Fruit fly (Drosophila melanogaster): Measurements from ENCODE around the gene FMRFaR.

FMRFaR gene

DNA sequence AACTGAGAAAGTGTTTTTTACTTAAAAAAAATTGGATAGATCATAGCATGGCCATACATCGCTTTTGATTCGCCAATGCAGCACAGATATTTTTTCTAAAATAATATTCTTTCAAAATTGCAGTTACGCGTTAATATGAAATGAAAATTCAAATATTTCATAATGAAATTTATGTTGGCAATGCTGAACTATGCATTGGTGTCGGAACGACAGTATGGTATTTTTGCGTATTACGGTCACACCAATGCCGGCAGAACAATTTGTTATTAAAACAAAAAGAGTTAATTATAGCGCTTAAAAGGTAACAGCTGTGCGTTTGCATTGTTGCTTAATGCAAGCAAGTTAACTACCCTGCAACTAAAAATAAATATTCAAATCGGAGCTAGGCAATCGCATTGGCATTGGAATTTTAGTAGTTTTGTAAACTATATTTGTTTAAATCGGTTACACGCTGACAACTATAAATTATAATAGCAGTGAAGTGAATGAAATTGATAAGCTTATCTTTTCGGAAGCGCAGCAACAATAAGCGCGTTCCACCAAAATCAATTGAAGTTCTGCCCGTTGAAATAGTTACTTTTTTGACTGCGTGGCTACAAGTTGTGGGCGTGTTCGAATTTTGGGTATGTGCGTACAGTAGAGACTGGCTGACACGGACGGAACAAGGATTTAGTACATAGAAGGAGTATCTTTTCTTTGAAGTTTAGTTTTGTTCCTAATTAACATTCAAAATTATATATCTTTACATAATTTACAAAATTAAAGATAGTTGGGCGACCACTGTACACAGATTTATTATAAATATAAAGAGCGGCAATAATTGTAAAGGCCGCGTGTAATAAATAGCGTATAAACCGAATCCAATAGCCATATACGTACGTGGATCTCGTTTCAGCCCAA is 40.9 kb downstream of the FMRFaR start, which contains the start of gene Prx4 (continued):
- TF ChIP-seq Bteb2 (GFP tag; optimal IDR thresholded peaks at IDR 0.05), result peak; percentile 20
- TF ChIP-seq CG11695 (GFP tag; IDR thresholded peaks at IDR 0.05), result peak; percentile 68
- TF ChIP-seq CG2129 (GFP tag; IDR thresholded peaks at IDR 0.05; ENCODE audit: partially characterized antibody), result no peak
- peak; percentile 4 for TF ChIP-seq fd102C (GFP tag; optimal IDR thresholded peaks at IDR 0.05)
- TF ChIP-seq cg (GFP tag; optimal IDR thresholded peaks at IDR 0.05), result no peak
- peak; percentile 73 for TF ChIP-seq sob (GFP tag; IDR thresholded peaks at IDR 0.05)
- TF ChIP-seq Oli (tag; optimal IDR thresholded peaks at IDR 0.05), result peak; percentile 74
- TF ChIP-seq CG14441 (GFP tag; IDR thresholded peaks at IDR 0.05), result peak; percentile 78
- no peak for TF ChIP-seq crc (GFP tag; optimal IDR thresholded peaks at IDR 0.05)
- TF ChIP-seq sr (GFP tag; IDR thresholded peaks at IDR 0.05), result peak; percentile 61; the same call in 1 of the 3 replicates
- TF ChIP-seq amos (GFP tag; IDR thresholded peaks at IDR 0.05; ENCODE audit: partially characterized antibody), result peak; percentile 11; the same call in 1 of the 2 replicates
- no peak for TF ChIP-seq da (GFP tag; optimal IDR thresholded peaks at IDR 0.05)
- peak; percentile 19 for TF ChIP-seq kah (GFP tag; optimal IDR thresholded peaks at IDR 0.05)
- TF ChIP-seq Ptx1 (GFP tag; IDR thresholded peaks at IDR 0.05), result peak; percentile 74
- no peak for TF ChIP-seq tx (GFP tag; optimal IDR thresholded peaks at IDR 0.05)
- no peak for TF ChIP-seq emc (GFP tag; optimal IDR thresholded peaks at IDR 0.05)
- no peak for TF ChIP-seq chinmo (GFP tag; IDR thresholded peaks at IDR 0.05; ENCODE audit: partially characterized antibody)
- TF ChIP-seq Dfd (GFP tag; optimal IDR thresholded peaks at IDR 0.05), result no peak
- TF ChIP-seq CG31441 (GFP tag; IDR thresholded peaks at IDR 0.05), result peak; percentile 76
- TF ChIP-seq crp (GFP tag; optimal IDR thresholded peaks at IDR 0.05), result no peak
- no peak for TF ChIP-seq ro (GFP tag; IDR thresholded peaks at IDR 0.05)
- no peak for TF ChIP-seq Hr39 (optimal IDR thresholded peaks at IDR 0.05)
- TF ChIP-seq slou (GFP tag; optimal IDR thresholded peaks at IDR 0.05), result no peak
- no peak for TF ChIP-seq CG6654 (GFP tag; optimal IDR thresholded peaks at IDR 0.05)
- TF ChIP-seq Max (GFP tag; optimal IDR thresholded peaks at IDR 0.05), result no peak
- TF ChIP-seq Stat92E (GFP tag; optimal IDR thresholded peaks at IDR 0.05), result no peak
- TF ChIP-seq unpg (GFP tag; optimal IDR thresholded peaks at IDR 0.05), result peak; percentile 84
- no peak for TF ChIP-seq Dad (GFP tag; optimal IDR thresholded peaks at IDR 0.05)
- TF ChIP-seq CG5245 (GFP tag; optimal IDR thresholded peaks at IDR 0.05), result peak; percentile 42
- TF ChIP-seq CG12219 (GFP tag; optimal IDR thresholded peaks at IDR 0.05), result peak; percentile 30
- peak; percentile 68 for TF ChIP-seq CoRest (tag; optimal IDR thresholded peaks at IDR 0.05)
- peak; percentile 50; the same call in 1 of the 2 replicates for TF ChIP-seq al (GFP tag; IDR thresholded peaks at IDR 0.05)
- peak; percentile 65 for TF ChIP-seq CG18476 (GFP tag; optimal IDR thresholded peaks at IDR 0.05)
- TF ChIP-seq Atf3 (GFP tag; optimal IDR thresholded peaks at IDR 0.05), result no peak
- peak; percentile 9 for TF ChIP-seq slp2 (GFP tag; optimal IDR thresholded peaks at IDR 0.05)
- no peak for TF ChIP-seq Dip2 (GFP tag; IDR thresholded peaks at IDR 0.05)
- no peak for TF ChIP-seq D (optimal IDR thresholded peaks at IDR 0.05)
- peak; percentile 37 for TF ChIP-seq D (GFP tag; optimal IDR thresholded peaks at IDR 0.05)
- TF ChIP-seq nerfin-2 (GFP tag; IDR thresholded peaks at IDR 0.05; ENCODE audit: partially characterized antibody), result no peak
- TF ChIP-seq Ssrp (tag; optimal IDR thresholded peaks at IDR 0.05), result peak; percentile 53
- TF ChIP-seq H15 (GFP tag; IDR thresholded peaks at IDR 0.05), result peak; percentile 57; the same call in 2 of the 3 replicates
- TF ChIP-seq gcm (GFP tag; optimal IDR thresholded peaks at IDR 0.05), result peak; percentile 50
- TF ChIP-seq crol (GFP tag; IDR thresholded peaks at IDR 0.05), result no peak
- TF ChIP-seq schlank (tag; optimal IDR thresholded peaks at IDR 0.05), result peak; percentile 33
- peak; percentile 15 to 60 for TF ChIP-seq dpn (GFP tag; optimal IDR thresholded peaks at IDR 0.05)
- TF ChIP-seq row (GFP tag; IDR thresholded peaks at IDR 0.05), result peak; percentile 81
- TF ChIP-seq scrt (GFP tag; optimal IDR thresholded peaks at IDR 0.05), result peak; percentile 28
- TF ChIP-seq HHEX (GFP tag; optimal IDR thresholded peaks at IDR 0.05), result peak; percentile 54
- no peak for TF ChIP-seq Elba2 (GFP tag; optimal IDR thresholded peaks at IDR 0.05)
